Worm (Caenorhabditis elegans) whole organism, late embryonic: Measurements from ENCODE around the gene col-14.

Source experiments
- ceh-19 ChIP-seq: fragments of 200-800 bp; sonication (Bioruptor generic); optimal IDR thresholded peaks from 2 replicates; lab custom pipeline; 2018; ENCODE audit warnings: mild to moderate bottlenecking, missing genetic modification characterization, missing compliant biosample characterization
- fkh-10 ChIP-seq: fragments of 150-350 bp; optimal IDR thresholded peaks from 2 replicates; lab custom pipeline; 2014; ENCODE audit warnings: missing biosample characterization, missing genetic modification reagents, missing genetic modification characterization
- hlh-30 ChIP-seq: sonication (generic microtip); optimal IDR thresholded peaks from 2 replicates; lab custom pipeline; 2017; ENCODE audit warnings: antibody characterized with exemption, missing genetic modification characterization, missing compliant biosample characterization; ENCODE audit not compliant: insufficient read depth
- mec-3 ChIP-seq: sonication (generic microtip); optimal IDR thresholded peaks from 2 replicates; lab custom pipeline; 2016; ENCODE audit warnings: borderline replicate concordance, missing genetic modification characterization, missing compliant biosample characterization
- nhr-11 ChIP-seq: fragments of 150-350 bp; optimal IDR thresholded peaks from 2 replicates; lab custom pipeline; 2014; ENCODE audit warnings: missing biosample characterization, missing genetic modification characterization
- pag-3 ChIP-seq: sonication (generic microtip); optimal IDR thresholded peaks from 2 replicates; lab custom pipeline; 2016; ENCODE audit warnings: missing compliant biosample characterization, missing genetic modification characterization, borderline replicate concordance
- sox-4 ChIP-seq: sonication (generic microtip); optimal IDR thresholded peaks from 2 replicates; lab custom pipeline; 2017; ENCODE audit warnings: mild to moderate bottlenecking, missing genetic modification characterization, inconsistent platforms, missing compliant biosample characterization
- unc-86 ChIP-seq: sonication (generic microtip); optimal IDR thresholded peaks from 2 replicates; lab custom pipeline; 2016; ENCODE audit warnings: missing genetic modification characterization, missing compliant biosample characterization
- zip-5 ChIP-seq: sonication (generic microtip); optimal IDR thresholded peaks from 2 replicates; lab custom pipeline; 2016; ENCODE audit warnings: missing genetic modification characterization, missing compliant biosample characterization

DNA sequence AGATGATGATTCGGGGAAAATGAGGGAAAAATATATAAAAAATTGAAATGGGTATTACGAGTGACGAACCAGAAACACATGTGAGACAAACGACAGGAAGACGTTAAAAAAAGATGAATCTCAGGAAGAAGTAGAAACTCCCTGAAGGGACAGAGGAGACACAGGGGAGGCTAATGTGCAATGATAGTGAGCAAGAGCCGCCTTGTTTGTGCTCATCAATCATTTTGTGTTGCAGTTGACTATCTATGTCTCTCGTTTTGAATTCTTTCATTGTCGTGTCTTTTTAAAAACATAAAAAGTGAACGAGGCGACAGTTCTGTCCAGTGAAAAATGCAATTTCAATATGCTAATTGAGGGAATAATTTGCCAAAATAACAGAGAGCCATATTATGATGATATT lies 28.3 kb upstream of the col-14 start:
- TF ChIP-seq ceh-19 (no peak), fkh-10 (GFP tag; lab: Kevin White, UChicago) (no peak), sox-4 (tag; lab: Kevin White, UChicago) (no peak), zip-5 (tag; lab: Kevin White, UChicago) (no peak), hlh-30 (tag; lab: Kevin White, UChicago) (no peak), mec-3 (tag; lab: Kevin White, UChicago) (no peak), pag-3 (tag; lab: Kevin White, UChicago) (no peak), nhr-11 (tag; lab: Kevin White, UChicago) (no peak), unc-86 (tag; lab: Kevin White, UChicago) (no peak)
